Worm (Caenorhabditis elegans) whole organism, late embryonic: ENCODE results near the gene adal-1.
"Not testable (repeated sequence)": the region's sequence is repeated elsewhere in the genome, so short reads cannot be mapped to it uniquely, and the experiment has no call there.

ENCODE experiments used
- ama-1 ChIP-seq: fragments of 150-350 bp; optimal IDR thresholded peaks from 2 replicates; lab custom pipeline; 2014
- dmd-4 ChIP-seq: sonication (generic microtip); optimal IDR thresholded peaks from 2 replicates; lab custom pipeline; 2016; ENCODE audit warnings: borderline replicate concordance, missing genetic modification characterization, missing compliant biosample characterization
- elt-2 ChIP-seq: sonication (generic microtip); optimal IDR thresholded peaks from 2 replicates; lab custom pipeline; 2016; ENCODE audit warnings: missing genetic modification reagents, missing genetic modification characterization, missing compliant biosample characterization
- ets-4 ChIP-seq: sonication (generic microtip); optimal IDR thresholded peaks from 2 replicates; lab custom pipeline; 2016; ENCODE audit warnings: missing genetic modification characterization, missing compliant biosample characterization
- fkh-6 ChIP-seq: sonication (generic microtip); optimal IDR thresholded peaks from 2 replicates; lab custom pipeline; 2016; ENCODE audit warnings: missing genetic modification characterization, missing compliant biosample characterization
- pha-4 ChIP-seq: fragments of 150-350 bp; optimal IDR thresholded peaks from 2 replicates; lab custom pipeline; 2018; ENCODE audit warnings: missing biosample characterization, missing genetic modification reagents, missing genetic modification characterization
- pqm-1 ChIP-seq: sonication (generic microtip); optimal IDR thresholded peaks from 2 replicates; lab custom pipeline; 2016; ENCODE audit warnings: missing genetic modification characterization, missing compliant biosample characterization
- rnt-1 ChIP-seq: sonication (generic microtip); optimal IDR thresholded peaks from 2 replicates; lab custom pipeline; 2016; ENCODE audit warnings: missing genetic modification characterization, missing compliant biosample characterization
- tbx-2 ChIP-seq: sonication (generic microtip); optimal IDR thresholded peaks from 2 replicates; lab custom pipeline; 2016; ENCODE audit warnings: missing genetic modification characterization, missing compliant biosample characterization
- tbx-7 ChIP-seq: sonication (generic microtip); optimal IDR thresholded peaks from 2 replicates; lab custom pipeline; 2016; ENCODE audit warnings: missing genotype, missing genetic modification characterization, missing compliant biosample characterization
- zip-5 ChIP-seq: sonication (generic microtip); optimal IDR thresholded peaks from 2 replicates; lab custom pipeline; 2016; ENCODE audit warnings: missing genetic modification characterization, missing compliant biosample characterization

ce11 chrII:6907657-6908056 is 14.2 kb upstream of the adal-1 start, which contains the start of gene B0252.3:
- not testable (repeated sequence) for TF ChIP-seq pha-4; tbx-7 (tag; lab: Kevin White, UChicago); zip-5 (tag; lab: Kevin White, UChicago); fkh-6 (tag; lab: Kevin White, UChicago); tbx-2; ama-1 (lab: Kevin White, UChicago); pqm-1 (tag; lab: Kevin White, UChicago); rnt-1 (tag; lab: Kevin White, UChicago); dmd-4; elt-2 (tag; lab: Kevin White, UChicago); ets-4 (tag; lab: Kevin White, UChicago)
